Worm (Caenorhabditis elegans) whole organism, dauer: ENCODE measurements around the gene F26G1.9.

Experiments
- unc-62 ChIP-seq: sonication (generic microtip); optimal IDR thresholded peaks from 2 replicates; lab custom pipeline; 2017; ENCODE audit warnings: missing biosample characterization, missing genetic modification reagents, missing genetic modification characterization

Gene F26G1.9

DNA sequence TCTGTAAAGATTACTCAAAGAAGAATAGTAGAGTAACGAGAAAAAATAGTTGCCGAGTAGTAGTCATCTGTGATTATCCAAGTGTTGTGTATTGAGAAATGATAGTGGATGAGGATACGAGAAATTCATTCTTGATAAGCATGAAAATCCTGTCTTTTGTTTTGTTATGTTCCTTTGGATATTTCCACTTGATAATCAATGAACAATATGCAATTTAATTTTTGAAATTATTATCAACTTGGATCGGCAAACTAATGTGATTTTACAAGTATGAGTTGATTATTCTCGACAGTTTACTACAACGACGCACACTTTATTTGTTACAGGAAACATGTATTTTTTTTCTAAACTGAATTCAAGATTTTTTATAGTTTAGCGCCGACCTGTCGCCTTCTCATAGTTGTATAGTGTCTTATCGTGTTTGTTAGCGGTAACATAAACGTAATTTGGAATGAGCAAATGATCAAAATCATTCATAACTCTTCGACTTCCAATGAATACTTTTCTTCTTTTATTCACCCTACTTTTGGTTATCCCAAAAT is at the start of gene F26G1.9, which contains the start of gene F26G1.10:
Gene F26G1.9, minus strand, starts transcription at position 101 of the 542 bp plus-strand sequence.
Gene F26G1.10, plus strand, starts transcription at position 492 of the 542 bp plus-strand sequence.
- no peak for TF ChIP-seq unc-62 (GFP tag; lab: Kevin White, UChicago)

DNA sequence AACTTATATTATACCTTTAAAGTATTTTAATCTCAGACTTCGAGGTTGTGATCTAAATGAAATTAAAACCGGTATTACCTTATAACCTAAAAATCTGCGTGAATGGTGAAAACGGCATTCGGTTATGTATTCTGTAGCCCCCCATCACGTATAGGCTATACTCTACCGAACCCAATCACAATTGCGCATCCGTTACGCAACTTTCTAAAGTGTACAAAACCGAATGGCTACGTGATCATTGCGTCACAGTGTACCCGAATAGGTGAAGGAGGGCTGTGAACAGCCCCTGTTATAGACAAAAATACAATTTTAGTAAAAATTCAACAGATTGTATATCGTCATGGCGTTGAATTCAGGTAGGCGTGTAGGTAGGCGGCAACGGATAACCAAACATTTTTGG is 48.8 kb upstream of the F26G1.9 start:
- no peak for TF ChIP-seq unc-62 (GFP tag; lab: Kevin White, UChicago)

DNA sequence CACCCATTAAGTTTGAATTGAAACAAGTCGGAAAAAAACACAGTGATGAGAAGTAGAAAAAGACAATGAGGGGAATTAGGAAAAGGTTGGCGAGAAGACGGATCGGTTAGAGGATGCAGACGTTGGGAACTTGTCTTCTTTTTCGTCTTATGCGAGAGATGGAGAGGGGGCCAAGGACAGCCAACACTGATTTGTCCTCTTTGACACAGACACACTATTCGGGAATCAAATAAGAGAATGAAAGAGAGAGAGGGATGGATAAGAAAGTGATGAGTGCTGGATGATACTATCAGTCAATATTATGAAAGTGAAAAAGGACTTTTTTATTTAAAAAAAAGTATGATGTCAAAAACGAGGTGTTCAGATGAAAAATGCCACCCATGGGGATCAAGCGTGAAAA is 47.9 kb upstream of the F26G1.9 start, which contains the start of gene lact-5:
Gene lact-5, minus strand, starts transcription at position 1 of the 400 bp plus-strand sequence.
- TF ChIP-seq unc-62 (GFP tag; lab: Kevin White, UChicago): no peak

DNA sequence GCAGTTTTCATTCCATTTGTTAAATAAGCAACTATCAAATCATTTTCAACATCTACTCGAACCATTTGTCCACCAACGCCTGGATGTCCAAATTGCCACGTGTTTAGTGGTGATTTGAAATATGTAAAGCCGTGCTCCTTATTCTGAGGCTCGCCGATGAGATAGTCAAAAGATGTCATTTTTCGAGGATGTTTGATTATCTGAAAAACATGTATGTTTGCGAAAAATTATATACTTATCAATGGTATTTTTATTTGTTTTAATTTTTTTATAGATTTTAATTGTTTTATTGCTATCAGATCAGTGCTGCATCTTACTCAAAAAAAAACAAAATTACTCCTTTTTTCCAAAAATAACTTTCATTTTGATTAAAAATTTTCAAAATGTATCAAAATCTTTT is 45.0 kb upstream of the F26G1.9 start:
- no peak for TF ChIP-seq unc-62 (GFP tag; lab: Kevin White, UChicago)

DNA sequence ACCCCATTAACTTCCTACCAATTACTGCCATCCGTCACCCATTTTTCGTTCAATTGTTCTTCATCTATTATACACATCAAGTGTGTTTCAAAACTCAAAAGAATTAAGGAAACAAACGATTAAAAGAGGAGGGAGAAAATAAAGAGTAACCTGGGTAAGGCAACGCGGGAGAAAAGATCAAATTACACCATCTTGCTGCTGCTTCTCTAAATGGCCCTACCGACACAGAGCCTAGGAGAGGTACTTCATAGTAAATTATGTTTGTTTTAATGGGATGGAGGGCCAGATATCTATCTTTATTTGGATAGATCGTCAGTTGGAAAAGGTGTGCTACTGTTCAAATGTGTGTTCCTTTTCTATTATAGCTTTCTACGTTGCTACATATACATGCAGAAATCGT is 41.6 kb upstream of the F26G1.9 start:
- TF ChIP-seq unc-62 (GFP tag; lab: Kevin White, UChicago): no peak

ce11 chrII:4811986-4812385 is 38.2 kb upstream of the F26G1.9 start, which contains the start of gene rig-6:
TSS of gene rig-6 (minus strand) at chrII:4812086.
- TF ChIP-seq unc-62 (GFP tag; lab: Kevin White, UChicago): no peak

DNA sequence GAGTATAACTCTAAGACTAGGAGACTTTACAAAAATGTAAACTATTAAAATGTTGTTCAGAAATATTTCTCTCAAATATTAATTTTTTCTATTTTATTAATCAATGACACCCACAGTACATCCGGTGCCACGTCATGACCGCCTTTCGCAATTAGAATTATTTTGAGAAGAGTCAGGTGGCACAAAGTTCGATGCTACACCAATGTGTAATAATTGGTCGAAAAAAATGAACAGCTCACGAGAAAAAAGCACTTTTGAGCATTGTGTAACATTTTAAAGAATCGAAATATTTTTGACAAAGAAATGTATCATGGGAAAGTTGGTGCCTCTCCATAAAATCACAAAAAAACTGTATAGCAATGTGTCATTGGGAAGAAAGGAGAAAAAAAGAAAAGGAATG is 32.9 kb upstream of the F26G1.9 start:
- TF ChIP-seq unc-62 (GFP tag; lab: Kevin White, UChicago): no peak

DNA sequence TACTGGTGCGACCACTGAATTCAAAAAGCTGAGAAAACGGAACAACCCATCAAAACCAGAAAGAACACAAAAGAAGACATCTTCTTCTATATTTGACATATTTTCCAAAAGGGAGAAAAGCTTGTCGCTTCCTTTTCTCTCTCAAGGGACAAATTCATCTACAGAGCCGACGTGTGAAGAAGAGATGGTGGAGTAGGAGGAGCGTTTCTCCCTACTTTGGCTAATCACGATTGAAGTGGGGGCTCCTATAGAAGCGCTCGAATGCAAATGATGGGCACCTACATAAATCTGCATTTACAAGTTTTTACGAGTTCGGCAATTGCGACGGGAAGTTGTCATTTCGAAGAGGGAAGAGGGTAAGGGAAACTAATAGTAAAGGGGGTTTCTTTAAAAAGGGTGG is 32.5 kb upstream of the F26G1.9 start:
- TF ChIP-seq unc-62 (GFP tag; lab: Kevin White, UChicago): no peak

DNA sequence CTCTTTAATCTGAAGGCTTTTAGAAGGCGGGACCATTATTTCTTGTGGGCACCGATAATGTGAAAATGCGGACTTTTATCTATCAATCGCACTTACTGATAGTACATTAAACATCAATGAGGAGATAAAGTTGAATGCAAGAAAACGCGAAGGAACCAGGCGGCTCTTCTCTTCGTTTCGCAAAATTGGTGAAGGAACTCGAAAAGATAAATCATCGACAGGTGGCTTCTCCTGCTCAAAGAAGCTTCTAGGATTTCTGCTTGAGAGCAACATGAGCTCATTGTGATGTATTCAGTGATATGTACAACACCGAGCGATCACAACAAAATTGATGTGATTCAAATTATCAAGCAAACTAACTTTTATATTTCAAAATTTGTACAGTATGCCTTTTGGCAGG is 32.0 kb upstream of the F26G1.9 start:
- TF ChIP-seq unc-62 (GFP tag; lab: Kevin White, UChicago): no peak

DNA sequence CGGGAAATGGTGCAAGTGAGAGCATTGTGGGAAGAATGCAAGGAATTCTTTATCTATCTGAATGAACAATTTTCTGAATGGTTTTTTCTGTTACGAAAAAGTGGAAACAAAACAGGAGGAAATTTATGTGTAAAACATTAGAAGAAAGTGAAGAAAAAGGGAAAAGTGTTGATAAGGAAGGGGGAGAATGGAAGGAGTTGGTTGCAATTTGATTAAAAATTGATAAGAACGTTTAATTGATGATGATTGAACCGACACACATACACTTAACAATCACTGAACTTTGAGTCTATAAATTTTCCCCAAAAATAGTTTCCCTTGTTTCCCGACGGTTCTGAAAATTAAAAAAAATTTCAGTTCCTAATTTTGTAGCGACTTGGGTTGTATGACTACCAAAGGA is 29.1 kb upstream of the F26G1.9 start:
- no peak for TF ChIP-seq unc-62 (GFP tag; lab: Kevin White, UChicago)

DNA sequence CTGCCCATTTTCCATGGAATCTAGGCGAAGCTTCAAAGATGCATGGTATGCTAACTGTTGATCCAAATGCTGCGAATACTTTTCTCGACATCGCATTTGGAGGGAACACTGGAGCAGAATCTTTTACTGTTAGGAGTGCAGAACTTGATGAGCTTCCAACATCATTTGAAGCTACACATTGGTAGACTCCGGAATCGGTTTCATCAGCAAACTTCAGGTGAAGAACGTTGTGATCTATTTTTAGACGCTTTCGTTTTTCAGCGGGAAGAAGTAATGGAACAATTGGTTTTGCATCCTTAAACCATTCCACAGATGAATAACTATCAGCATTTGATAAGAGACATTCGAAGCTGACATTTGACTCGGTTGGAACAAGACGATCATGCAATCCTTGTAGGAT is 26.7 kb upstream of the F26G1.9 start:
- no peak for TF ChIP-seq unc-62 (GFP tag; lab: Kevin White, UChicago)

DNA sequence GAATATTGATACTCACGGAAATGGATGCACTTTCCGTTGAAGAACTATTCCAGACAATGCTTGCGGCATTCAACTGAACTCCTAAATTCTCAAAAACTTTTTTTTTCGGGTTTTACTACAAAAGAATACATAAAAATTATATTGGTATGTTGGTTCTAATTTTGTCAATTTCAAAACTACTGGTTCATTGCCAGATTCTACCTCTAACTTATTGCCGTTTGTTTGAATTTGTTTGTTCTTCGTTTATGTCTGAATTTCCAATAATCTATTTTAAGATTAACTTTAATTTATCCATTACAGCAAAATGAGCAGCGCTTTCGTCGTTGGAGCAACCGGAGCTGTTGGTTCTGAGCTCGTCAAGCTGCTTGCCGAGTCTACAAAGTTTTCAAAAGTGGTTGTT is 23.3 kb upstream of the F26G1.9 start, which contains the start of gene C33F10.14:
Gene C33F10.14, plus strand, starts transcription at position 301 of the 400 bp plus-strand sequence.
- no peak for TF ChIP-seq unc-62 (GFP tag; lab: Kevin White, UChicago)

ce11 chrII:4795461-4795860 is 21.7 kb upstream of the F26G1.9 start, which contains the start of gene C33F10.4:
TSS of gene C33F10.4 (plus strand) at chrII:4795761.
- TF ChIP-seq unc-62 (GFP tag; lab: Kevin White, UChicago): no peak

DNA sequence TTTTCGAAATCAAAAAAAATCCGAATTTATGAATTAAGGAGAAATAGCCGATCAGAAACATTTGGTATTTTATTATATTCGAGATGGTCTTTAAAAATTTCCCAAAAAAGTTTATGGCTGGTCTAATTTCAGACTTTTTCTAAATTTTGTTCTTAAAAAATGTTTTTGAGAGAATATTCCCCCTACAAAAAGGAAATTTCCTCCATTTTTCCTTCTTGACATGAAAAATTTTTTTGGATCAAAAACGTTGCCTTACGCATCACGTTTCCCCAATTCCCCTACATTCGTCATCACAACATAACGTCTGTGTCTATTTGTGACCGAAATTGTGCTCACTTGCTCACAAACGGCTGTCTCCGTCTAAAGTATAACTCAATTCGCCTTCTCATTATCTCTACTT is 19.5 kb upstream of the F26G1.9 start:
- TF ChIP-seq unc-62 (GFP tag; lab: Kevin White, UChicago): no peak

- TF ChIP-seq unc-62 (GFP tag; lab: Kevin White, UChicago): no peak
These were observed 17.5 kb upstream of the F26G1.9 start, which contains the start of gene F26G1.1 for ce11 chrII:4791272-4791671. TSS of gene F26G1.1 (plus strand) at chrII:4791618.

ce11 chrII:4790687-4791086 is 16.9 kb upstream of the F26G1.9 start:
- no peak for TF ChIP-seq unc-62 (GFP tag; lab: Kevin White, UChicago)

ce11 chrII:4789835-4790343 is 16.1 kb upstream of the F26G1.9 start, which contains the start of gene F26G1.15:
TSS of gene F26G1.15 (plus strand) at chrII:4790293.
- TF ChIP-seq unc-62 (GFP tag; lab: Kevin White, UChicago): no peak
